Worm (Caenorhabditis elegans) whole organism, mixed stage, embryonic: ENCODE measurements around the gene fut-3.
"Not testable (repeated sequence)": the region's sequence is repeated elsewhere in the genome, so short reads cannot be mapped to it uniquely, and the experiment has no call there.

Source experiments
- M03D4.4 ChIP-seq: sonication (generic microtip); optimal IDR thresholded peaks from 2 replicates; lab custom pipeline; 2017; ENCODE audit warnings: mild to moderate bottlenecking, missing genetic modification characterization, missing compliant biosample characterization
- bed-3 ChIP-seq: fragments of 200-800 bp; sonication (Bioruptor generic); optimal IDR thresholded peaks from 3 replicates; lab custom pipeline; 2018; ENCODE audit warnings: mild to moderate bottlenecking, missing genetic modification characterization, moderate library complexity, missing compliant biosample characterization
- blmp-1 ChIP-seq: fragments of 150-350 bp; optimal IDR thresholded peaks from 2 replicates; lab custom pipeline; 2014; ENCODE audit warnings: missing biosample characterization, missing genetic modification characterization
- ceh-39 ChIP-seq: fragments of 150-350 bp; optimal IDR thresholded peaks from 2 replicates; lab custom pipeline; 2014; ENCODE audit warnings: missing biosample characterization, missing genetic modification characterization
- ceh-83 ChIP-seq: fragments of 200-800 bp; sonication (Bioruptor generic); optimal IDR thresholded peaks from 2 replicates; lab custom pipeline; 2018; ENCODE audit warnings: mild to moderate bottlenecking, missing genetic modification characterization, missing compliant biosample characterization
- cnd-1 ChIP-seq: fragments of 200-800 bp; sonication (Bioruptor generic); optimal IDR thresholded peaks from 2 replicates; lab custom pipeline; 2018; ENCODE audit warnings: mild to moderate bottlenecking, missing genetic modification characterization, missing compliant biosample characterization
- flh-1 ChIP-seq: fragments of 200-800 bp; sonication (Bioruptor generic); optimal IDR thresholded peaks from 2 replicates; lab custom pipeline; 2018; ENCODE audit warnings: mild to moderate bottlenecking, missing genetic modification characterization, moderate library complexity, missing compliant biosample characterization
- ham-2 ChIP-seq: fragments of 200-800 bp; sonication (Bioruptor generic); optimal IDR thresholded peaks from 2 replicates; lab custom pipeline; 2018; ENCODE audit warnings: mild to moderate bottlenecking, missing genetic modification characterization, missing compliant biosample characterization
- lsy-2 ChIP-seq: fragments of 150-350 bp; optimal IDR thresholded peaks from 2 replicates; lab custom pipeline; 2014; ENCODE audit warnings: missing biosample characterization, missing genetic modification characterization
- mls-2 ChIP-seq: sonication (generic microtip); optimal IDR thresholded peaks from 2 replicates; lab custom pipeline; 2016; ENCODE audit warnings: mild to moderate bottlenecking, missing genetic modification characterization, moderate library complexity, missing compliant biosample characterization
- nhr-12 ChIP-seq: fragments of 150-350 bp; optimal IDR thresholded peaks from 2 replicates; lab custom pipeline; 2014; ENCODE audit warnings: missing biosample characterization, missing genetic modification characterization
- nhr-28 ChIP-seq: fragments of 150-350 bp; optimal IDR thresholded peaks from 2 replicates; lab custom pipeline; 2014; ENCODE audit warnings: missing biosample characterization, missing genetic modification characterization
- nhr-76 ChIP-seq: sonication (generic microtip); optimal IDR thresholded peaks from 2 replicates; lab custom pipeline; 2017; ENCODE audit warnings: missing biosample characterization, missing genetic modification characterization
- sem-2 ChIP-seq: fragments of 200-800 bp; sonication (Bioruptor generic); optimal IDR thresholded peaks from 2 replicates; lab custom pipeline; 2018; ENCODE audit warnings: mild to moderate bottlenecking, missing genetic modification characterization, missing compliant biosample characterization
- snpc-4 ChIP-seq: fragments of 150-350 bp; optimal IDR thresholded peaks from 2 replicates; lab custom pipeline; 2014; ENCODE audit warnings: missing biosample characterization, missing genetic modification characterization
- tbx-8 ChIP-seq: fragments of 200-800 bp; sonication (Bioruptor generic); optimal IDR thresholded peaks from 2 replicates; lab custom pipeline; 2018; ENCODE audit warnings: mild to moderate bottlenecking, missing genetic modification characterization, moderate library complexity, missing compliant biosample characterization
- zip-8 ChIP-seq: fragments of 150-350 bp; optimal IDR thresholded peaks from 2 replicates; lab custom pipeline; 2014; ENCODE audit warnings: missing biosample characterization, missing genetic modification characterization

Gene fut-3

DNA sequence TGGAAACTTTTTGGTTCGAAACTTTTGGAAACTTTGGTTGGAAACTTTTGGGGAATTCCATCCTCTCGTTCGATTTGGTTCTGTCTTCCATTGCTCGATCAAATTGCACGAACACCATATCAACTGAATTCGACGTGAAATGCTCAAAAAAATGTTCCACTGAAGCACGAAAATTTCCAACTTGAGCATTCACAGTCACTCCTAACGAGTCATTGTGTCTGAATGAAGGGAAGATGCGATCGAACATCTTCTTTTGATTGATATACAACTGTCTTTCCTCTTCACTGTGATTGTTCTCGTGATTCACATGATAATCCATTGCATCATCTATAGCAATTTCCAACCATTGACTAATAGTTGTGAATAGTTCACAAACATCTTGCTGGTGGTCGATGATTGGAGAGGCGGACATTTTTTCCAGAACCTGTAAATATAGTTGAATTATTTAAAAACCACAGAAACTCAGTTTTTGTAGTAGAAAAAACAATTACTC lies 31.2 kb downstream of the fut-3 start, which contains the start of gene F59E12.15:
Gene F59E12.15, minus strand, starts transcription at position 51 of the 493 bp plus-strand sequence.
- TF ChIP-seq ceh-83 (GFP tag; lab: Kevin White, UChicago) (no peak), mls-2 (tag; lab: Kevin White, UChicago) (no peak), nhr-28 (tag; lab: Kevin White, UChicago) (no peak)
- TF ChIP-seq, all 35 proteins: peak for 0

DNA sequence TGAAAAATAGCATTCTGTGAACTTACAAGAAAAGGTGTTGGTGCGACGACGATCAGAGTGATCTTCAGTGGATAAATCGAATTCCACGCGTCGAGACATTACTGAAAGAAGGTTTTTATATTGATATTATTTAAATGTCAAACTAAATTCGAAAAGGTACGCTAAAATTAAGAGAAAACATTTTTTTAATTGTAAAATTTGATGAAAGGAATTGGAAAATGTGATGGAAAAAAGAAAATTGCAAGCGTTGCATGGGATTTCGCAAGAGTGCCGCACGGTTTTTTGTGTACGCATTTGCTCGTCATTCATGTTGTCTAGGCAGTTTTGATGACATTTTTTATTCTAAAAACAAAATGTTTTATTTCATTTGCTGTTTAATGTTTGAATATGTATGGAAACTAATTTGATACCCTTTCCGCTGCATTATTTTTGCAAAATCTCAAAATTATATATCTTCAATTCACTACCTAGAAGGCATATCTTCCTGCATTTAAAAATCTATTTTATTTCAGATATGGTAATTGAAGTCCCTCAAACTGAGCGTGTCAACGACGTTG lies 37.1 kb downstream of the fut-3 start, which contains the start of the genes eif-3.L and npl-4.2:
Gene eif-3.L, minus strand, starts transcription at position 101 of the 557 bp plus-strand sequence.
Gene npl-4.2, plus strand, starts transcription at position 507 of the 557 bp plus-strand sequence.
- TF ChIP-seq zip-8 (tag; lab: Kevin White, UChicago); tbx-8 (GFP tag; lab: Kevin White, UChicago); cnd-1 (tag; lab: Kevin White, UChicago): not testable (repeated sequence)

DNA sequence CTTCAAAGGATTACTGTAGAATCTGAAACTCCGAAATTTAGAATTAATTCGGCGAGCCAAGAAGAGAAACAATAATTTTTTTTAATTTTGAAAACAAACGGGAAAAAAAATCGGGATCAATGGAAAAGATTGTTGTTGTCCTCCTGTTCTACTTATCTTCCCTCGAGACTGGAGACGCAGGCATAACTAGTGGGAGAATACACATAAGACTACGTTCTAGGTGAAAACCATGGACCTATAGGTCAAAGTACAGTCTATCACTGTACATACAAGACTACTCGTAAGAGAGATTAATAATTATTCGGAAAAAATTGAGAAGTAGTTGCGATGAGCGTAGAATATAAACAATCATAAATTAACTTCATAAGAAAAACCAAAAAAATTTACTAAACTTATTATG lies 40.3 kb downstream of the fut-3 start, which contains the start of gene dhs-6:
Gene dhs-6, minus strand, starts transcription at position 22 of the 400 bp plus-strand sequence.
- TF ChIP-seq M03D4.4 (tag; lab: Kevin White, UChicago), result no peak
- TF ChIP-seq blmp-1, result no peak
- TF ChIP-seq snpc-4, result no peak
- TF ChIP-seq flh-1 (GFP tag; lab: Kevin White, UChicago), result no peak
- TF ChIP-seq sem-2 (GFP tag; lab: Kevin White, UChicago), result no peak
- TF ChIP-seq ham-2, result no peak
- TF ChIP-seq, all 35 proteins: peak for 0

DNA sequence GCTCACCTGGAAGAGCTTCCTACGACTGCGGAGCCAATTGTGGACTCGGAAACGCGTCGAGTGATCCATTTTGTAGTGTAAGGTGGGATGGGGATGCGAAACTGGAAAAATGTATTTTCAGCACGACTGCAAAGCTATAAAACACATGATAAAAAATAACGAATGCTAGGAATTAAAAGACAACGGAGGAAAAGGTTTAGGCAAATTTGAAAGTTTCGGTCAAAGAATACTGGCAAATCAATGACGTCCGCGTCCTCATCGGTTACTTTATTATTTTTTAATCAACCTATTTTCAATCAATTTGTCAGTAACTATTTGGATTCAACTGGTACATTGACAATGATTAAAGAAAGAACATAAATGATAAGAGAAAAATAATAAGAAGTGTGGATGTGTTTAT lies 51.8 kb downstream of the fut-3 start, which contains the start of gene C17G10.7:
Gene C17G10.7, minus strand, starts transcription at position 101 of the 400 bp plus-strand sequence.
- TF ChIP-seq bed-3 (GFP tag; lab: Kevin White, UChicago), result no peak
- TF ChIP-seq lsy-2 (tag; lab: Kevin White, UChicago), result no peak
- no peak for TF ChIP-seq ceh-39 (tag; lab: Kevin White, UChicago)
- no peak for TF ChIP-seq nhr-12
- TF ChIP-seq ceh-83 (GFP tag; lab: Kevin White, UChicago), result no peak
- TF ChIP-seq blmp-1, result no peak
- no peak for TF ChIP-seq nhr-76 (tag; lab: Kevin White, UChicago)
- no peak for TF ChIP-seq cnd-1 (tag; lab: Kevin White, UChicago)
- TF ChIP-seq ham-2, result no peak
